Worm (Caenorhabditis elegans): ENCODE data around the gene C44B11.1.

C44B11.1 gene

DNA sequence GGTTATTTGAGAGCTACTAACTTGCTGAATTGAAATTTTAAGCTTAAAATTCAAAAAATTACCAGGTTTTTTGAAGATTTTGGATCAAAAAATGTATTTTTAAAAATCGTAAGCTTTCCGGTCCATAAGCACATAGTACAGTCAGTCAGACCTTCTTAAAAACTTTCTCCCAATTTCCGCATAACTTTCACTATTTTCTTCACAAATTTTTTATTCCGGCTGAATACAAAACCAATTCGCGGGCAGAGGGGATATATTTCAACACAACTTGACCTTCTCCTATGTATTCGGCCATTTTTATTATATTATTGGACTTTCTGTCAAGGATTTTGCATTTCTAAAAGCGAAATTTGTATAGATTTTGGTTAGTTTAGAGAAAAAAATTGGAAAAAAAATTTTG lies 5.4 kb downstream of the C44B11.1 start:
- no peak for TF ChIP-seq lin-35 (GFP tag; optimal IDR thresholded peaks at IDR 0.05)
- no peak for TF ChIP-seq Y67H2A.10 (GFP tag; conservative IDR thresholded peaks at IDR 0.05)
- TF ChIP-seq T26A5.8 (tag; optimal IDR thresholded peaks at IDR 0.05): no peak
- TF ChIP-seq snpc-4 (GFP tag; optimal IDR thresholded peaks at IDR 0.05): no peak
- no peak for TF ChIP-seq snpc-4 (tag; optimal IDR thresholded peaks at IDR 0.05)
- TF ChIP-seq madf-8 (GFP tag; conservative IDR thresholded peaks at IDR 0.05): no peak
- no peak for TF ChIP-seq sdz-38 (tag; optimal IDR thresholded peaks at IDR 0.05)
- no peak for TF ChIP-seq B0336.3 (GFP tag; IDR thresholded peaks at IDR 0.05)
- TF ChIP-seq lin-26 (GFP tag; IDR thresholded peaks at IDR 0.05): no peak
- no peak for TF ChIP-seq Y53F4B.3 (GFP tag; IDR thresholded peaks at IDR 0.05)
- no peak for TF ChIP-seq zim-3 (tag; optimal IDR thresholded peaks at IDR 0.05)
- no peak for TF ChIP-seq him-1 (tag; optimal IDR thresholded peaks at IDR 0.05)
- no peak for TF ChIP-seq F10E7.11 (tag; optimal IDR thresholded peaks at IDR 0.05)
- no peak for TF ChIP-seq Y53G8AR.9 (GFP tag; conservative IDR thresholded peaks at IDR 0.05)

- TF ChIP-seq hmg-1.2 (GFP tag; IDR thresholded peaks at IDR 0.05) (peak; percentile 55; the same call in 1 of the 2 replicates), Y53F4B.3 (GFP tag; IDR thresholded peaks at IDR 0.05) (no peak)
Observed at ce11 chrIII:3161600-3161999, 6.5 kb downstream of the C44B11.1 start.

DNA sequence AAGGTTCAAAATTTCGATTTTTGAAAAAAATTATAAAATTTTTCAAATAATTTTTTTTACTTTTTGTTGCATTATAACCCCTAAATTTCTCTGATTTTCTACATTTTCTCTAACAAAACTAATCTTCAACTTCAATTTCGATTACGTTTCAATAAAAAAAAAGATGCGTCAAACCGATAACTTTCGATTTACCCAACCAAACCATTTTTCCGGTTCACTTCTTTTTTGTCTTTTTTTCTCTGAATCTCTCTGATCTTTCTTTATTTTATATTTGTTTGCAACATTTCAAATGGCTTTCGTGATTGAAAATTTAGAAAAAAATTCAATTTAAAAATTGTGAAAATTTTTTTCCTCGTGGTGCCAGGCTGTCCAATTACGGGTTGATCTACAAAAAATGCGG lies 8.4 kb downstream of the C44B11.1 start:
- TF ChIP-seq madf-8 (GFP tag; conservative IDR thresholded peaks at IDR 0.05) (no peak), egl-44 (GFP tag; IDR thresholded peaks at IDR 0.05) (no peak), tbx-9 (tag; optimal IDR thresholded peaks at IDR 0.05; ENCODE audit: borderline replicate concordance) (no peak), F57C9.4 (tag; optimal IDR thresholded peaks at IDR 0.05) (no peak), B0261.1 (tag; optimal IDR thresholded peaks at IDR 0.05) (no peak)

- TF ChIP-seq nfyb-1 (GFP tag; IDR thresholded peaks at IDR 0.05) (no peak), tlf-1 (GFP tag; optimal IDR thresholded peaks at IDR 0.05) (no peak), egrh-3 (GFP tag; IDR thresholded peaks at IDR 0.05) (no peak), F57C9.4 (tag; optimal IDR thresholded peaks at IDR 0.05) (no peak), F49E8.2 (tag; optimal IDR thresholded peaks at IDR 0.05; ENCODE audit: insufficient read depth) (no peak), tbp1 (GFP tag; optimal IDR thresholded peaks at IDR 0.05) (no peak), F23B12.7 (tag; optimal IDR thresholded peaks at IDR 0.05; ENCODE audit: insufficient read depth) (no peak), ceh-100 (GFP tag; IDR thresholded peaks at IDR 0.05) (no peak), repo-1 (tag; optimal IDR thresholded peaks at IDR 0.05) (no peak), C17E4.6 (GFP tag; IDR thresholded peaks at IDR 0.05) (no peak), pha-4 (tag; optimal IDR thresholded peaks at IDR 0.05) (no peak), F33H1.4 (GFP tag; IDR thresholded peaks at IDR 0.05) (no peak), sea-2 (GFP tag; IDR thresholded peaks at IDR 0.05) (no peak), ztf-22 (GFP tag; optimal IDR thresholded peaks at IDR 0.05) (no peak)
Observed at ce11 chrIII:3165309-3165708, 10.2 kb downstream of the C44B11.1 start, which contains the start of gene R148.5. Gene R148.5, plus strand, starts transcription at chrIII:3165639.

ce11 chrIII:3169279-3169678 lies 14.2 kb downstream of the C44B11.1 start:
- TF ChIP-seq egrh-3 (GFP tag; IDR thresholded peaks at IDR 0.05) (peak; percentile 24; the same call in 1 of the 2 replicates), K11D2.4 (GFP tag; IDR thresholded peaks at IDR 0.05) (no peak), F10E7.11 (tag; optimal IDR thresholded peaks at IDR 0.05) (no peak), zfh-2 (GFP tag; conservative IDR thresholded peaks at IDR 0.05) (peak; percentile 72), snpc-1.3 (tag; optimal IDR thresholded peaks at IDR 0.05; ENCODE audit: insufficient read depth) (no peak), mcd-1 (GFP tag; IDR thresholded peaks at IDR 0.05) (no peak), ceh-58 (GFP tag; IDR thresholded peaks at IDR 0.05) (0 out of 2 replicates have a peak, but pooled peaks have one; percentile 21)

All from whole organism, young adult.